Fruit fly (Drosophila melanogaster): ENCODE data around the gene hh.

Gene hh

DNA sequence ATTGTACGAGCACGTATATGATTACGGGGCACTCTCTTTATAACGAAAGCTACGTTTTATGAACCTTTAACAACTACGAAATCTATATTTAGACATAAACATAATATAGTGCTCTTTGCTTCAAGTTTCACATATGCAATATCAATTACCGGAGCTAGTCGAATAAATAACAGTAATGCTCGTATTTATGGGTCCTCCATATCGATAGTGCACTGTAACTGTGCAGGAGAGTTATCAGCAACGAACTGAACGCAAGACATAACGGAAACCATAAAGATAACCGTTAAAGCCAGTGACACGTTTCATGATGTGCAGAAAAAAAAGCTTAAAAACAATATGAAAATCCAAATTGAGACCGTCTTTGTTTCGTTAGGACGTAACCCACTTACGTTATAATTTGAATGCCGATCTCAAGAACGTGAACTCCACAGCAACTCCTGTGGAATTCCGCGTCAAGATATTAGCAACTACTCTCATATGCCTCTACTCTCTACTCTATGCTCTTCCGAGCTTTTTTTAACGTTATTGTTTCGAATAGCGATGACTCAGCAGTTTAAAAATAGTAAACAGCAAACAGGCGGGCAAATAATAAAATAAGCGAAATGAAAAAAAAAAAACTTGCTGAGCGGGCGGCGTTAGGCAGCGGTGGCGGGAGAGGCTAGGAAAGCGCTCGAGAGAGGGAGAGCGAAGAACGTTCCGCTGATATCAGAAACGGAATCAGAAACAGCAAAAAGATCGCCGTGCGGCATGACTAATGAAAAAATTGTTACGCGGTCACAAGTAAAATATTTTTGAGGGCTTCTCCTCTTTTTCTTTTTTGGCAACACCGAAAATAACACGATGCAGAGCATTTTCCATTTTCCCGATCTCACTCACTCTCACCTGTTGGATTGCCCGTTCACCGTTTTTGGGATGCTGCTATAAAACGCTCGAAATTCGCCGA is 48.5 kb upstream of the hh start (continued):
- no peak for TF ChIP-seq TFAM (GFP tag; optimal IDR thresholded peaks at IDR 0.05)
- no peak for TF ChIP-seq en (GFP tag; optimal IDR thresholded peaks at IDR 0.05)
- no peak for TF ChIP-seq dimm (GFP tag; IDR thresholded peaks at IDR 0.05)
- peak; percentile 81 for TF ChIP-seq Sox102F (GFP tag; optimal IDR thresholded peaks at IDR 0.05)
- 0 out of 2 replicates have a peak, but pooled peaks have one; percentile 33 for TF ChIP-seq Rx (GFP tag; IDR thresholded peaks at IDR 0.05)
- peak; percentile 43; the same call in 1 of the 2 replicates for TF ChIP-seq Nf-YA (GFP tag; IDR thresholded peaks at IDR 0.05)
- TF ChIP-seq Chrac-16 (GFP tag; optimal IDR thresholded peaks at IDR 0.05) = peak; percentile 68
- TF ChIP-seq dmrt11E (tag; optimal IDR thresholded peaks at IDR 0.05) = peak; percentile 30
- peak; percentile 65 for TF ChIP-seq Side (GFP tag; optimal IDR thresholded peaks at IDR 0.05)
- TF ChIP-seq CG31441 (GFP tag; IDR thresholded peaks at IDR 0.05) = peak; percentile 78
- no peak for TF ChIP-seq HLH4C (GFP tag; IDR thresholded peaks at IDR 0.05; ENCODE audit: partially characterized antibody)
- peak; percentile 88 for TF ChIP-seq CG12769 (tag; optimal IDR thresholded peaks at IDR 0.05)
- TF ChIP-seq jumu (GFP tag; optimal IDR thresholded peaks at IDR 0.05) = peak; percentile 16
- TF ChIP-seq toy (GFP tag; IDR thresholded peaks at IDR 0.05) = no peak
- peak; percentile 63 for TF ChIP-seq Camta (GFP tag; optimal IDR thresholded peaks at IDR 0.05)
- TF ChIP-seq pho (GFP tag; optimal IDR thresholded peaks at IDR 0.05) = peak; percentile 51
- TF ChIP-seq CG18764 (GFP tag; optimal IDR thresholded peaks at IDR 0.05) = peak; percentile 30
- TF ChIP-seq CG16779 (GFP tag; IDR thresholded peaks at IDR 0.05) = no peak
- TF ChIP-seq insv (GFP tag; optimal IDR thresholded peaks at IDR 0.05) = peak in 1 of 2 experiments; percentile 15
- TF ChIP-seq CG5953 (GFP tag; IDR thresholded peaks at IDR 0.05) = peak; percentile 43; the same call in 1 of the 2 replicates
- peak; percentile 62 for TF ChIP-seq Asciz (GFP tag; optimal IDR thresholded peaks at IDR 0.05)
- no peak for TF ChIP-seq CkIIα-i1 (GFP tag; IDR thresholded peaks at IDR 0.05)
- no peak for TF ChIP-seq CG16813 (GFP tag; IDR thresholded peaks at IDR 0.05; ENCODE audit: partially characterized antibody)
- TF ChIP-seq pfk (GFP tag; optimal IDR thresholded peaks at IDR 0.05) = no peak
- no peak for TF ChIP-seq CG8290 (GFP tag; optimal IDR thresholded peaks at IDR 0.05)
- peak in 1 of 2 experiments; percentile 92 for TF ChIP-seq CG8290 (tag; optimal IDR thresholded peaks at IDR 0.05)
- no peak for TF ChIP-seq h (optimal IDR thresholded peaks at IDR 0.05)
- TF ChIP-seq Deaf1 (tag; optimal IDR thresholded peaks at IDR 0.05) = peak; percentile 52
- no peak for TF ChIP-seq p53 (GFP tag; optimal IDR thresholded peaks at IDR 0.05)
- TF ChIP-seq Hr39 (optimal IDR thresholded peaks at IDR 0.05) = no peak
- TF ChIP-seq CG6689 (GFP tag; IDR thresholded peaks at IDR 0.05) = peak; percentile 69
- TF ChIP-seq CG8944 (GFP tag; optimal IDR thresholded peaks at IDR 0.05) = peak; percentile 58
- peak; percentile 70; the same call in 2 of the 3 replicates for TF ChIP-seq ase (GFP tag; IDR thresholded peaks at IDR 0.05)
- TF ChIP-seq CG10147 (GFP tag; optimal IDR thresholded peaks at IDR 0.05) = peak; percentile 18
- TF ChIP-seq Eip74EF (GFP tag; optimal IDR thresholded peaks at IDR 0.05) = peak in 1 of 2 experiments; percentile 57
- peak; percentile 74 for TF ChIP-seq CG30403 (GFP tag; optimal IDR thresholded peaks at IDR 0.05)
- TF ChIP-seq Hsf (GFP tag; optimal IDR thresholded peaks at IDR 0.05) = peak; percentile 70
- 0 out of 2 replicates have a peak, but pooled peaks have one; percentile 36 for TF ChIP-seq CG43689 (GFP tag; IDR thresholded peaks at IDR 0.05)
- peak; percentile 9; the same call in 1 of the 2 replicates for TF ChIP-seq gt (GFP tag; IDR thresholded peaks at IDR 0.05)
- peak; percentile 64 for TF ChIP-seq Sox100B (GFP tag; optimal IDR thresholded peaks at IDR 0.05)
- peak; percentile 62; the same call in 2 of the 3 replicates for TF ChIP-seq CG7357 (GFP tag; IDR thresholded peaks at IDR 0.05)
- TF ChIP-seq MTF-1 (GFP tag; optimal IDR thresholded peaks at IDR 0.05; ENCODE audit: borderline replicate concordance) = peak; percentile 49
- peak; percentile 39 for TF ChIP-seq CG16815 (GFP tag; optimal IDR thresholded peaks at IDR 0.05)
- peak; percentile 26 for TF ChIP-seq CG3838 (GFP tag; optimal IDR thresholded peaks at IDR 0.05)
- TF ChIP-seq ttk (GFP tag; IDR thresholded peaks at IDR 0.05) = peak; percentile 56
- peak; percentile 58 for TF ChIP-seq CG10267 (tag; optimal IDR thresholded peaks at IDR 0.05)
- peak; percentile 35; the same call in 1 of the 2 replicates for TF ChIP-seq wor (GFP tag; IDR thresholded peaks at IDR 0.05)
- TF ChIP-seq Bgb (GFP tag; IDR thresholded peaks at IDR 0.05; ENCODE audit: partially characterized antibody) = peak; percentile 13; the same call in 1 of the 2 replicates
- TF ChIP-seq Max (GFP tag; optimal IDR thresholded peaks at IDR 0.05) = peak; percentile 44

Measured in whole organism, embryonic.